Fruit fly (Drosophila melanogaster) whole organism, embryonic: ENCODE measurements around the gene CG34126.

Source experiments
- Aef1 ChIP-seq: fragments of 200-800 bp; sonication (Bioruptor generic); IDR thresholded peaks from 3 replicates; pipeline ENCODE4 v1.3.6; 2022; ENCODE audit warnings: missing biosample characterization, missing genetic modification characterization
- Blimp-1 ChIP-seq: fragments of 200-800 bp; sonication (Bioruptor generic); optimal IDR thresholded peaks from 3 replicates; lab custom pipeline; 2018; ENCODE audit warnings: missing biosample characterization, missing genetic modification characterization, mild to moderate bottlenecking, moderate library complexity, missing genetic modification reagents
- CG10147 ChIP-seq: fragments of 200-800 bp; sonication (Bioruptor generic); optimal IDR thresholded peaks from 2 replicates; lab custom pipeline; 2019; ENCODE audit warnings: missing biosample characterization, mild to moderate bottlenecking, missing genetic modification characterization, moderate library complexity
- CG1024 ChIP-seq: fragments of 200-800 bp; sonication (Bioruptor generic); IDR thresholded peaks from 2 replicates; pipeline ENCODE4 v1.3.6; 2022; ENCODE audit warnings: missing biosample characterization, missing genetic modification characterization
- CG10462 ChIP-seq: fragments of 200-800 bp; sonication (Bioruptor generic); optimal IDR thresholded peaks from 2 replicates; lab custom pipeline; 2016; ENCODE audit warnings: missing biosample characterization, missing genetic modification characterization
- CG13123 ChIP-seq: fragments of 200-800 bp; sonication (Bioruptor generic); optimal IDR thresholded peaks from 2 replicates; lab custom pipeline; 2016; ENCODE audit warnings: missing biosample characterization, missing genetic modification characterization
- CG14710 ChIP-seq: fragments of 200-800 bp; sonication (Bioruptor generic); optimal IDR thresholded peaks from 3 replicates; lab custom pipeline; 2019; ENCODE audit warnings: missing biosample characterization, mild to moderate bottlenecking, missing genetic modification characterization, moderate library complexity
- CG15073 ChIP-seq: fragments of 200-800 bp; sonication (Bioruptor generic); optimal IDR thresholded peaks from 2 replicates; lab custom pipeline; 2016; ENCODE audit warnings: missing biosample characterization, missing genetic modification characterization
- CG15601 ChIP-seq: fragments of 200-800 bp; sonication (Bioruptor generic); optimal IDR thresholded peaks from 3 replicates; lab custom pipeline; 2019; ENCODE audit warnings: missing biosample characterization, mild to moderate bottlenecking, missing genetic modification characterization, moderate library complexity
- CG1792 ChIP-seq: fragments of 200-800 bp; sonication (Bioruptor generic); optimal IDR thresholded peaks from 2 replicates; lab custom pipeline; 2016; ENCODE audit warnings: missing biosample characterization, missing genetic modification characterization
- CG32767 ChIP-seq: fragments of 200-800 bp; sonication (Bioruptor generic); IDR thresholded peaks from 2 replicates; pipeline ENCODE4 v1.3.6; 2022; ENCODE audit warnings: missing biosample characterization, missing genetic modification characterization
- CG32772 ChIP-seq: fragments of 200-800 bp; sonication (Bioruptor generic); IDR thresholded peaks from 2 replicates; pipeline ENCODE4 v1.3.6; 2022; ENCODE audit warnings: missing biosample characterization, missing genetic modification characterization
- CG6689 ChIP-seq: fragments of 200-800 bp; sonication (Bioruptor generic); IDR thresholded peaks from 2 replicates; pipeline ENCODE4 v1.3.6; 2022; ENCODE audit warnings: missing biosample characterization, missing genetic modification characterization
- CG7271 ChIP-seq: fragments of 200-800 bp; sonication (Bioruptor generic); optimal IDR thresholded peaks from 2 replicates; lab custom pipeline; 2018; ENCODE audit warnings: missing biosample characterization, mild to moderate bottlenecking, missing genetic modification characterization, moderate library complexity
- CG9817 ChIP-seq: fragments of 200-800 bp; sonication (Bioruptor generic); optimal IDR thresholded peaks from 2 replicates; lab custom pipeline; 2018; ENCODE audit warnings: missing biosample characterization, mild to moderate bottlenecking, missing genetic modification characterization, moderate library complexity
- CG9876 ChIP-seq: fragments of 200-800 bp; sonication (Bioruptor generic); optimal IDR thresholded peaks from 2 replicates; lab custom pipeline; 2016; ENCODE audit warnings: missing biosample characterization, missing genetic modification characterization
- Dp ChIP-seq: fragments of 200-800 bp; sonication (Bioruptor generic); optimal IDR thresholded peaks from 2 replicates; lab custom pipeline; 2018; ENCODE audit warnings: missing biosample characterization, mild to moderate bottlenecking, missing genetic modification characterization, moderate library complexity
- Hmx ChIP-seq: fragments of 200-800 bp; sonication (Bioruptor generic); optimal IDR thresholded peaks from 2 replicates; lab custom pipeline; 2016; ENCODE audit warnings: missing biosample characterization, missing genetic modification characterization
- Kr ChIP-seq: fragments of 200-800 bp; sonication (Bioruptor generic); optimal IDR thresholded peaks from 2 replicates; lab custom pipeline; 2017; ENCODE audit warnings: missing biosample characterization, mild to moderate bottlenecking, missing genetic modification characterization
- MBD-R2 ChIP-seq: fragments of 200-800 bp; sonication (Bioruptor generic); IDR thresholded peaks from 2 replicates; pipeline ENCODE4 v1.3.6; 2022; ENCODE audit warnings: missing biosample characterization, missing genetic modification characterization
- Mes4 ChIP-seq: fragments of 200-800 bp; sonication (Bioruptor generic); optimal IDR thresholded peaks from 2 replicates; lab custom pipeline; 2016; ENCODE audit warnings: missing biosample characterization, missing genetic modification characterization
- Mrtf ChIP-seq: fragments of 200-800 bp; sonication (Bioruptor generic); IDR thresholded peaks from 3 replicates; pipeline ENCODE4 v1.3.6; 2022; ENCODE audit warnings: missing biosample characterization, missing genetic modification characterization
- PHDP ChIP-seq: fragments of 200-800 bp; sonication (Bioruptor generic); optimal IDR thresholded peaks from 3 replicates; lab custom pipeline; 2018; ENCODE audit warnings: missing biosample characterization, mild to moderate bottlenecking, missing genetic modification characterization, moderate library complexity
- Six4 ChIP-seq: fragments of 200-800 bp; sonication (Bioruptor generic); optimal IDR thresholded peaks from 2 replicates; lab custom pipeline; 2016; ENCODE audit warnings: missing biosample characterization, missing genetic modification characterization
- Sox102F ChIP-seq: fragments of 200-800 bp; sonication (Bioruptor generic); optimal IDR thresholded peaks from 2 replicates; lab custom pipeline; 2018; ENCODE audit warnings: missing biosample characterization, mild to moderate bottlenecking, missing genetic modification characterization, moderate library complexity
- TFAM ChIP-seq: fragments of 200-800 bp; sonication (Bioruptor generic); optimal IDR thresholded peaks from 2 replicates; lab custom pipeline; 2017; ENCODE audit warnings: missing biosample characterization, missing genetic modification characterization, inconsistent platforms
- ac ChIP-seq: fragments of 200-800 bp; sonication (Bioruptor generic); optimal IDR thresholded peaks from 3 replicates; lab custom pipeline; 2017; ENCODE audit warnings: missing biosample characterization, mild to moderate bottlenecking, missing genetic modification characterization
- ap ChIP-seq: fragments of 200-800 bp; sonication (Bioruptor generic); IDR thresholded peaks from 2 replicates; pipeline ENCODE4 v1.3.6; 2022; ENCODE audit warnings: missing biosample characterization, missing genetic modification characterization
- ase ChIP-seq: fragments of 200-800 bp; sonication (Bioruptor generic); IDR thresholded peaks from 3 replicates; pipeline ENCODE4 v1.3.6; 2022; ENCODE audit warnings: missing biosample characterization, missing genetic modification characterization
- ash1 ChIP-seq: fragments of 200-800 bp; sonication (Bioruptor generic); optimal IDR thresholded peaks from 2 replicates; lab custom pipeline; 2018; ENCODE audit warnings: missing biosample characterization, mild to moderate bottlenecking, missing genetic modification characterization
- bcd ChIP-seq: fragments of 200-800 bp; sonication (Bioruptor generic); optimal IDR thresholded peaks from 2 replicates; lab custom pipeline; 2017; ENCODE audit warnings: missing biosample characterization, mild to moderate bottlenecking, missing genetic modification characterization
- br ChIP-seq: fragments of >200 bp; optimal IDR thresholded peaks from 2 replicates; lab custom pipeline; 2017
- chm ChIP-seq: fragments of 200-800 bp; sonication (Bioruptor generic); IDR thresholded peaks from 2 replicates; pipeline ENCODE4 v1.3.6; 2022; ENCODE audit warnings: missing biosample characterization, missing genetic modification characterization
- cwo ChIP-seq: fragments of 200-800 bp; sonication (Bioruptor generic); optimal IDR thresholded peaks from 3 replicates; lab custom pipeline; 2017; ENCODE audit warnings: missing biosample characterization, missing genetic modification characterization, mild to moderate bottlenecking, moderate library complexity, missing genetic modification reagents
- dati ChIP-seq: fragments of 200-800 bp; sonication (Bioruptor generic); IDR thresholded peaks from 2 replicates; pipeline ENCODE4 v1.3.6; 2022; ENCODE audit warnings: missing biosample characterization, missing genetic modification characterization
- dm ChIP-seq: fragments of 200-800 bp; sonication (Bioruptor generic); optimal IDR thresholded peaks from 3 replicates; lab custom pipeline; 2016; ENCODE audit warnings: missing biosample characterization, missing genetic modification characterization
- ems ChIP-seq: fragments of 200-800 bp; sonication (Bioruptor generic); optimal IDR thresholded peaks from 3 replicates; lab custom pipeline; 2016; ENCODE audit warnings: missing biosample characterization, missing genetic modification characterization
- fd64A ChIP-seq: fragments of 200-800 bp; sonication (Bioruptor generic); optimal IDR thresholded peaks from 3 replicates; lab custom pipeline; 2018; ENCODE audit warnings: missing biosample characterization, mild to moderate bottlenecking, missing genetic modification characterization
- grn ChIP-seq: fragments of 200-800 bp; sonication (Bioruptor generic); optimal IDR thresholded peaks from 3 replicates; lab custom pipeline; 2017; ENCODE audit warnings: missing biosample characterization, missing genetic modification characterization
- ham ChIP-seq: fragments of 200-800 bp; sonication (Bioruptor generic); IDR thresholded peaks from 2 replicates; pipeline ENCODE4 v1.3.6; 2022; ENCODE audit warnings: missing biosample characterization, missing genetic modification characterization
- hbn ChIP-seq: fragments of 200-800 bp; sonication (Bioruptor generic); IDR thresholded peaks from 2 replicates; pipeline ENCODE4 v1.3.6; 2022; ENCODE audit warnings: missing biosample characterization, missing genetic modification characterization; ENCODE audit not compliant: partially characterized antibody
- kay ChIP-seq: fragments of 200-800 bp; sonication (Bioruptor generic); optimal IDR thresholded peaks from 2 replicates; lab custom pipeline; 2016; ENCODE audit warnings: missing biosample characterization, missing genetic modification characterization
- maf-S ChIP-seq: fragments of 200-800 bp; sonication (Bioruptor generic); optimal IDR thresholded peaks from 2 replicates; lab custom pipeline; 2016; ENCODE audit warnings: missing biosample characterization, missing genetic modification characterization
- mam ChIP-seq: fragments of 200-800 bp; sonication (Bioruptor generic); optimal IDR thresholded peaks from 3 replicates; lab custom pipeline; 2016; ENCODE audit warnings: missing biosample characterization, missing genetic modification characterization
- nerfin-2 ChIP-seq: fragments of 200-800 bp; sonication (Bioruptor generic); IDR thresholded peaks from 2 replicates; pipeline ENCODE4 v1.3.6; 2022; ENCODE audit warnings: missing biosample characterization, missing genetic modification characterization; ENCODE audit not compliant: partially characterized antibody
- nmo ChIP-seq: fragments of 200-800 bp; sonication (Bioruptor generic); optimal IDR thresholded peaks from 2 replicates; lab custom pipeline; 2018; ENCODE audit warnings: missing biosample characterization, mild to moderate bottlenecking, missing genetic modification characterization, moderate library complexity
- onecut ChIP-seq: fragments of 200-800 bp; sonication (Bioruptor generic); IDR thresholded peaks from 2 replicates; pipeline ENCODE4 v1.3.6; 2022; ENCODE audit warnings: missing biosample characterization, missing genetic modification characterization
- rib ChIP-seq: fragments of 200-800 bp; sonication (Bioruptor generic); IDR thresholded peaks from 2 replicates; pipeline ENCODE4 v1.3.6; 2022; ENCODE audit warnings: missing biosample characterization, missing genetic modification characterization
- tna ChIP-seq: fragments of 200-800 bp; sonication (Bioruptor generic); IDR thresholded peaks from 2 replicates; pipeline ENCODE4 v1.3.6; 2022; ENCODE audit warnings: missing biosample characterization, missing genetic modification characterization; ENCODE audit not compliant: partially characterized antibody
- ttk ChIP-seq: fragments of 200-800 bp; sonication (Bioruptor generic); IDR thresholded peaks from 2 replicates; pipeline ENCODE4 v2.1.2; 2022; ENCODE audit warnings: missing biosample characterization, missing genetic modification characterization
- zen ChIP-seq: fragments of 200-800 bp; sonication (Bioruptor generic); optimal IDR thresholded peaks from 3 replicates; lab custom pipeline; 2018; ENCODE audit warnings: missing biosample characterization, mild to moderate bottlenecking, missing genetic modification characterization, moderate library complexity
- zfh2 ChIP-seq: fragments of 200-800 bp; sonication (Bioruptor generic); optimal IDR thresholded peaks from 2 replicates; lab custom pipeline; 2016; ENCODE audit warnings: missing biosample characterization, missing genetic modification characterization

The CG34126 gene

dm6 chr2L:4945300-4945699, 36.1 kb upstream of the CG34126 start, which contains the start of the genes mRpL24 and betaggt-I (continued):
- TF ChIP-seq Six4 (GFP tag; lab: Kevin White, UChicago) (peak; percentile 92), Hmx (GFP tag; lab: Kevin White, UChicago) (peak; percentile 80), Mes4 (GFP tag; lab: Kevin White, UChicago) (peak; percentile 38), rib (GFP tag; lab: Robert Waterston, UW) (peak; percentile 92), zen (tag; lab: Kevin White, UChicago) (peak; percentile 95), Kr (GFP tag; lab: Kevin White, UChicago) (no peak), CG9817 (tag; lab: Kevin White, UChicago) (peak; percentile 98), ac (peak; percentile 23), mam (peak; percentile 83), CG10147 (peak; percentile 96), PHDP (peak; percentile 98), fd64A (GFP tag; lab: Kevin White, UChicago) (peak; percentile 53), bcd (peak; percentile 97), Dp (GFP tag; lab: Kevin White, UChicago) (peak; percentile 25), dm (GFP tag; lab: Kevin White, UChicago) (peak; percentile 67), CG1024 (GFP tag; lab: Robert Waterston, UW) (peak; percentile 91), ham (GFP tag; lab: Robert Waterston, UW) (peak; percentile 88), kay (GFP tag; lab: Kevin White, UChicago) (peak; percentile 94), CG10462 (GFP tag; lab: Kevin White, UChicago) (peak; percentile 91), ems (GFP tag; lab: Kevin White, UChicago) (peak; percentile 57), Blimp-1 (peak; percentile 94), MBD-R2 (GFP tag; lab: Robert Waterston, UW) (peak; percentile 99), dati (GFP tag; lab: Robert Waterston, UW) (peak; percentile 79), grn (peak; percentile 56), TFAM (GFP tag; lab: Kevin White, UChicago) (peak; percentile 53), CG32767 (GFP tag; lab: Robert Waterston, UW) (peak; percentile 97), CG32772 (GFP tag; lab: Robert Waterston, UW) (peak; percentile 96), Sox102F (GFP tag; lab: Kevin White, UChicago) (peak; percentile 98), ap (GFP tag; lab: Robert Waterston, UW) (peak; percentile 96), CG14710 (tag; lab: Kevin White, UChicago) (peak; percentile 96), CG15073 (GFP tag; lab: Kevin White, UChicago) (peak; percentile 71), ttk (GFP tag; lab: Robert Waterston, UW) (peak; percentile 98), maf-S (peak; percentile 80), nerfin-2 (no peak), CG7271 (tag; lab: Kevin White, UChicago) (peak; percentile 89), CG13123 (GFP tag; lab: Kevin White, UChicago) (peak; percentile 90), CG9876 (GFP tag; lab: Kevin White, UChicago) (peak; percentile 71), cwo (GFP tag; lab: Kevin White, UChicago) (peak; percentile 89), tna (GFP tag; lab: Robert Waterston, UW) (no peak), br (lab: Kevin White, UChicago) (no peak), nmo (GFP tag; lab: Kevin White, UChicago) (peak; percentile 99), CG6689 (GFP tag; lab: Robert Waterston, UW) (peak; percentile 98), ase (peak; percentile 97), Mrtf (GFP tag; lab: Robert Waterston, UW) (peak; percentile 91), chm (peak; percentile 94), Aef1 (GFP tag; lab: Robert Waterston, UW) (peak; percentile 94), hbn (GFP tag; lab: Robert Waterston, UW) (no peak), zfh2 (GFP tag; lab: Kevin White, UChicago) (peak; percentile 87), onecut (GFP tag; lab: Robert Waterston, UW) (peak; percentile 89), CG15601 (tag; lab: Kevin White, UChicago) (peak; percentile 96), CG1792 (GFP tag; lab: Kevin White, UChicago) (peak; percentile 62), ash1 (GFP tag; lab: Kevin White, UChicago) (peak; percentile 25)
